Worm (Caenorhabditis elegans): Measurements from ENCODE around the gene srab-6.
A peak's percentile ranks its signal among the peaks of the same experiment; 100 is the strongest.

The srab-6 gene

ce11 chrV:3151862-3152261 lies at the start of gene srab-6:
Gene srab-6 (minus strand): TSS chrV:3151962.
- TF ChIP-seq ceh-39 (tag; optimal IDR thresholded peaks at IDR 0.05) (no peak), nhr-12 (tag; optimal IDR thresholded peaks at IDR 0.05) (no peak), lin-32 (GFP tag; optimal IDR thresholded peaks at IDR 0.05) (no peak), nhr-28 (tag; optimal IDR thresholded peaks at IDR 0.05) (no peak), zip-8 (tag; optimal IDR thresholded peaks at IDR 0.05) (no peak), bed-3 (GFP tag; optimal IDR thresholded peaks at IDR 0.05) (no peak), nhr-2 (tag; optimal IDR thresholded peaks at IDR 0.05) (no peak), mls-2 (tag; optimal IDR thresholded peaks at IDR 0.05) (no peak), unc-120 (tag; optimal IDR thresholded peaks at IDR 0.05; ENCODE audit: poor library complexity, severe bottlenecking) (no peak), drap-1 (GFP tag; optimal IDR thresholded peaks at IDR 0.05) (no peak), snpc-4 (tag; optimal IDR thresholded peaks at IDR 0.05) (no peak), cnd-1 (tag; optimal IDR thresholded peaks at IDR 0.05) (no peak)

ce11 chrV:3200323-3200722 lies 48.6 kb upstream of the srab-6 start, which contains the start of gene K08D9.4:
Gene K08D9.4 (minus strand): TSS chrV:3200423.
- TF ChIP-seq nhr-76 (tag; optimal IDR thresholded peaks at IDR 0.05) (no peak), unc-120 (tag; optimal IDR thresholded peaks at IDR 0.05; ENCODE audit: poor library complexity, severe bottlenecking) (no peak), bed-3 (GFP tag; optimal IDR thresholded peaks at IDR 0.05) (no peak), nhr-2 (tag; optimal IDR thresholded peaks at IDR 0.05) (no peak), cnd-1 (tag; optimal IDR thresholded peaks at IDR 0.05) (no peak), sptf-1 (tag; optimal IDR thresholded peaks at IDR 0.05) (no peak), ceh-83 (GFP tag; optimal IDR thresholded peaks at IDR 0.05) (no peak), ceh-39 (tag; optimal IDR thresholded peaks at IDR 0.05) (no peak), pha-4 (tag; optimal IDR thresholded peaks at IDR 0.05) (no peak), ces-1 (GFP tag; optimal IDR thresholded peaks at IDR 0.05) (no peak), ztf-11 (tag; optimal IDR thresholded peaks at IDR 0.05) (no peak), M03D4.4 (tag; optimal IDR thresholded peaks at IDR 0.05) (no peak)

ce11 chrV:3196832-3197329 lies 45.1 kb upstream of the srab-6 start, which contains the start of the genes Y73C8B.1 and Y73C8B.5:
Gene Y73C8B.1 (minus strand): TSS chrV:3196882.
Gene Y73C8B.5 (plus strand): TSS chrV:3197268.
- no peak for TF ChIP-seq blmp-1 (tag; optimal IDR thresholded peaks at IDR 0.05)
- TF ChIP-seq bed-3 (GFP tag; optimal IDR thresholded peaks at IDR 0.05), result no peak
- TF ChIP-seq ham-2 (GFP tag; optimal IDR thresholded peaks at IDR 0.05), result no peak
- TF ChIP-seq drap-1 (GFP tag; optimal IDR thresholded peaks at IDR 0.05), result no peak
- TF ChIP-seq lsy-2 (tag; optimal IDR thresholded peaks at IDR 0.05), result no peak
- TF ChIP-seq zip-8 (tag; optimal IDR thresholded peaks at IDR 0.05), result no peak
- no peak for TF ChIP-seq snpc-4 (tag; optimal IDR thresholded peaks at IDR 0.05)
- no peak for TF ChIP-seq mep-1 (tag; optimal IDR thresholded peaks at IDR 0.05)
- no peak for TF ChIP-seq ztf-11 (tag; optimal IDR thresholded peaks at IDR 0.05)
- TF ChIP-seq ceh-43 (GFP tag; optimal IDR thresholded peaks at IDR 0.05), result no peak
- TF ChIP-seq unc-120 (tag; optimal IDR thresholded peaks at IDR 0.05; ENCODE audit: poor library complexity, severe bottlenecking), result no peak
- TF ChIP-seq pha-4 (tag; optimal IDR thresholded peaks at IDR 0.05), result no peak
- no peak for TF ChIP-seq nhr-237 (tag; optimal IDR thresholded peaks at IDR 0.05)
- TF ChIP-seq hlh-1 (tag; optimal IDR thresholded peaks at IDR 0.05), result no peak
- TF ChIP-seq nhr-76 (tag; optimal IDR thresholded peaks at IDR 0.05), result no peak

- TF ChIP-seq hlh-1 (tag; optimal IDR thresholded peaks at IDR 0.05), result no peak
Measured at ce11 chrV:3195814-3196213, 44.1 kb upstream of the srab-6 start.

- TF ChIP-seq ham-2 (GFP tag; optimal IDR thresholded peaks at IDR 0.05) (no peak), mep-1 (tag; optimal IDR thresholded peaks at IDR 0.05) (peak; percentile 53), nhr-2 (tag; optimal IDR thresholded peaks at IDR 0.05) (no peak), pha-4 (tag; optimal IDR thresholded peaks at IDR 0.05) (peak; percentile 6), lin-13 (tag; optimal IDR thresholded peaks at IDR 0.05) (peak; percentile 16)
Measured at ce11 chrV:3194952-3195450, 43.2 kb upstream of the srab-6 start, which contains the start of gene Y73C8B.2. Gene Y73C8B.2 (minus strand): TSS chrV:3195002.

- TF ChIP-seq mab-5 (tag; optimal IDR thresholded peaks at IDR 0.05) (no peak), nhr-28 (tag; optimal IDR thresholded peaks at IDR 0.05) (peak; percentile 4), elt-3 (tag; optimal IDR thresholded peaks at IDR 0.05) (peak; percentile 46)
Measured at ce11 chrV:3193091-3193608, 41.4 kb upstream of the srab-6 start, which contains the start of the genes Y73C8B.3 and Y73C8B.9. Gene Y73C8B.3 (minus strand): TSS chrV:3193237. Gene Y73C8B.9 (plus strand): TSS chrV:3193558.

All from whole organism, mixed stage, embryonic.